Worm (Caenorhabditis elegans): ENCODE results near the gene W04B5.5.

The W04B5.5 gene

DNA sequence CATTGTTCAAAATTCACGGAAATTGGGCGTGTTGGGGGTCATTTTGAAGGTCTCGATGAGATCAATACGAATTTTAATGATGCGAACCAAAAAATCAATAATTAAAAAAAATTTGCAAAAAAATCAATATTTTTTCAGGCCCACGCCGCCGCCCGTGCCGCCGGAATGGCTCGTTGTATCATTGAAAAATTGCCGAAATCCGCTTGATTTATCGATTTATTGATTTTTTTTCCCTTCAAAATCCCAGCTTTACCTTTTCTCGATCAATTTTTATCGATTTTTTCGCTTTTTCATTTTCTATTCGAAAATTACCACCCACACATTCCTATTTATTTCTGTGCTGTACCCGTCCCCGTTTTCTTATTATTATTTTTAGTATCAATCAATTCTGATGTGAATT is 33.6 kb downstream of the W04B5.5 start:
- TF ChIP-seq chd-7 (tag; optimal IDR thresholded peaks at IDR 0.05) (no peak), rec-8 (tag; optimal IDR thresholded peaks at IDR 0.05) (no peak), mel-28 (tag; optimal IDR thresholded peaks at IDR 0.05; ENCODE audit: borderline replicate concordance) (no peak), nfya-2 (GFP tag; IDR thresholded peaks at IDR 0.05) (no peak), aptf-3 (GFP tag; IDR thresholded peaks at IDR 0.05) (no peak), lir-1 (GFP tag; conservative IDR thresholded peaks at IDR 0.05) (no peak), ceh-91 (GFP tag; IDR thresholded peaks at IDR 0.05) (no peak), somi-1 (GFP tag; optimal IDR thresholded peaks at IDR 0.05) (no peak), ztf-18 (tag; optimal IDR thresholded peaks at IDR 0.05) (no peak), lsl-1 (GFP tag; optimal IDR thresholded peaks at IDR 0.05) (no peak), fkh-3 (tag; optimal IDR thresholded peaks at IDR 0.05) (no peak), hlh-12 (tag; optimal IDR thresholded peaks at IDR 0.05) (no peak)

DNA sequence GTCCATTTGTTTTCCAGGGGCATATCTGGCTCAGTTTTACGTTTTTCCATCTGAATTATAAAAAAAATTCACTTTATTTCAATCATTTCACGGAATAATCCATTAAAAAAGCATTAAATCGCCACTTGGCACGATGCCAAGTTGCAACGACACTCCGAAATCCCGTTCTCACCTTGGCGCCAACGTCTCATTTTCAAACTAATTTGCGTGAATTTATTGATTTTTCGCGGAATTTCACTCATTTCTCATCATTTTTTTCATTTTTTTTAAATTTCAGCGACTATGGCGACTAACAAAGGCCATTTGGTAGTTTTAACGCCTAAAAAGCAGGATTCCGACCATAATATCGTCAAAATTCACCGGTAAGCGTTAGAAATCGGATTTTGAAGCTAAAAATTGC is 42.1 kb downstream of the W04B5.5 start, which contains the start of gene H14E04.2:
TSS of gene H14E04.2 (plus strand) at position 276 of the 400 bp plus-strand sequence.
- TF ChIP-seq hmg-1.2 (GFP tag; IDR thresholded peaks at IDR 0.05), result peak; percentile 18; the same call in 1 of the 2 replicates
- TF ChIP-seq bed-1 (GFP tag; IDR thresholded peaks at IDR 0.05), result no peak
- no peak for TF ChIP-seq snpc-1.3 (tag; optimal IDR thresholded peaks at IDR 0.05; ENCODE audit: insufficient read depth)
- TF ChIP-seq ccch-3 (GFP tag; optimal IDR thresholded peaks at IDR 0.05), result no peak
- TF ChIP-seq C06A6.2 (GFP tag; conservative IDR thresholded peaks at IDR 0.05), result 0 out of 2 replicates have a peak, but pooled peaks have one; percentile 14
- TF ChIP-seq ceh-27 (GFP tag; optimal IDR thresholded peaks at IDR 0.05), result peak; percentile 10
- TF ChIP-seq mxl-1 (tag; optimal IDR thresholded peaks at IDR 0.05), result no peak
- TF ChIP-seq Y95B8A.8 (GFP tag; IDR thresholded peaks at IDR 0.05), result no peak
- TF ChIP-seq snpc-4 (GFP tag; optimal IDR thresholded peaks at IDR 0.05), result no peak
- TF ChIP-seq snpc-4 (tag; optimal IDR thresholded peaks at IDR 0.05), result peak in 1 of 4 experiments; percentile 53
- TF ChIP-seq C17E4.6 (GFP tag; IDR thresholded peaks at IDR 0.05), result no peak
- peak; percentile 76 for TF ChIP-seq mcd-1 (GFP tag; IDR thresholded peaks at IDR 0.05)
- peak; percentile 92 for TF ChIP-seq efl-1 (GFP tag; optimal IDR thresholded peaks at IDR 0.05)
- no peak for TF ChIP-seq cebp-1 (GFP tag; IDR thresholded peaks at IDR 0.05)
- TF ChIP-seq cebp-1 (tag; optimal IDR thresholded peaks at IDR 0.05), result no peak
- no peak for TF ChIP-seq B0336.3 (GFP tag; IDR thresholded peaks at IDR 0.05)
- peak; percentile 97 for TF ChIP-seq attf-3 (GFP tag; conservative IDR thresholded peaks at IDR 0.05)
- no peak for TF ChIP-seq sptf-2 (GFP tag; optimal IDR thresholded peaks at IDR 0.05)
- no peak for TF ChIP-seq sea-2 (GFP tag; IDR thresholded peaks at IDR 0.05)
- no peak for TF ChIP-seq nfya-1 (tag; optimal IDR thresholded peaks at IDR 0.05; ENCODE audit: borderline replicate concordance, insufficient read depth)
- no peak for TF ChIP-seq aptf-3 (GFP tag; IDR thresholded peaks at IDR 0.05)
- TF ChIP-seq cebp-2 (GFP tag; IDR thresholded peaks at IDR 0.05), result no peak
- TF ChIP-seq dpl-1 (GFP tag; optimal IDR thresholded peaks at IDR 0.05), result peak; percentile 78
- no peak for TF ChIP-seq F22D6.2 (tag; optimal IDR thresholded peaks at IDR 0.05)
- no peak for TF ChIP-seq somi-1 (GFP tag; optimal IDR thresholded peaks at IDR 0.05)
- peak; percentile 90 for TF ChIP-seq lin-54 (GFP tag; optimal IDR thresholded peaks at IDR 0.05)
- peak in 2 of 3 experiments; percentile 49 to 92 for TF ChIP-seq lin-35 (GFP tag; optimal IDR thresholded peaks at IDR 0.05)
- TF ChIP-seq attf-5 (GFP tag; optimal IDR thresholded peaks at IDR 0.05), result no peak
- no peak for TF ChIP-seq Y79H2A.3 (GFP tag; conservative IDR thresholded peaks at IDR 0.05)
- TF ChIP-seq B0019.2 (GFP tag; conservative IDR thresholded peaks at IDR 0.05), result no peak
- TF ChIP-seq nfyb-1 (GFP tag; IDR thresholded peaks at IDR 0.05), result peak; percentile 51; the same call in 1 of the 2 replicates
- TF ChIP-seq madf-3 (GFP tag; IDR thresholded peaks at IDR 0.05), result no peak
- TF ChIP-seq B0261.1 (tag; optimal IDR thresholded peaks at IDR 0.05), result no peak
- TF ChIP-seq K11D2.4 (GFP tag; IDR thresholded peaks at IDR 0.05), result no peak
- TF ChIP-seq attf-6 (GFP tag; IDR thresholded peaks at IDR 0.05), result no peak
- no peak for TF ChIP-seq bed-2 (GFP tag; IDR thresholded peaks at IDR 0.05)
- TF ChIP-seq madf-6 (GFP tag; IDR thresholded peaks at IDR 0.05), result peak; percentile 74; the same call in 1 of the 2 replicates
- TF ChIP-seq egrh-3 (GFP tag; IDR thresholded peaks at IDR 0.05), result no peak
